Worm (Caenorhabditis elegans) whole organism, late embryonic: ENCODE data around the gene C04G2.5.

ENCODE experiments used
- C38D4.7 ChIP-seq: fragments of 200-800 bp; sonication (Bioruptor generic); optimal IDR thresholded peaks from 2 replicates; lab custom pipeline; 2018; ENCODE audit warnings: mild to moderate bottlenecking, missing genetic modification characterization, moderate library complexity, missing compliant biosample characterization
- ceh-19 ChIP-seq: fragments of 200-800 bp; sonication (Bioruptor generic); optimal IDR thresholded peaks from 2 replicates; lab custom pipeline; 2018; ENCODE audit warnings: mild to moderate bottlenecking, missing genetic modification characterization, missing compliant biosample characterization
- hlh-6 ChIP-seq: sonication (generic microtip); optimal IDR thresholded peaks from 2 replicates; lab custom pipeline; 2016; ENCODE audit warnings: missing genotype, missing genetic modification characterization, missing compliant biosample characterization
- nfya-1 ChIP-seq: sonication (generic microtip); optimal IDR thresholded peaks from 2 replicates; lab custom pipeline; 2017; ENCODE audit warnings: missing genetic modification characterization, mild to moderate bottlenecking, missing compliant biosample characterization, antibody characterized with exemption, moderate library complexity

The C04G2.5 gene

ce11 chrIV:10046005-10046404 is 49.1 kb downstream of the C04G2.5 start:
- TF ChIP-seq nfya-1 (tag; lab: Kevin White, UChicago) (no peak), hlh-6 (tag; lab: Kevin White, UChicago) (no peak), C38D4.7 (no peak), ceh-19 (GFP tag; lab: Kevin White, UChicago) (no peak)
